Worm (Caenorhabditis elegans): Measurements from ENCODE around the gene rsp-6.

The rsp-6 gene

DNA sequence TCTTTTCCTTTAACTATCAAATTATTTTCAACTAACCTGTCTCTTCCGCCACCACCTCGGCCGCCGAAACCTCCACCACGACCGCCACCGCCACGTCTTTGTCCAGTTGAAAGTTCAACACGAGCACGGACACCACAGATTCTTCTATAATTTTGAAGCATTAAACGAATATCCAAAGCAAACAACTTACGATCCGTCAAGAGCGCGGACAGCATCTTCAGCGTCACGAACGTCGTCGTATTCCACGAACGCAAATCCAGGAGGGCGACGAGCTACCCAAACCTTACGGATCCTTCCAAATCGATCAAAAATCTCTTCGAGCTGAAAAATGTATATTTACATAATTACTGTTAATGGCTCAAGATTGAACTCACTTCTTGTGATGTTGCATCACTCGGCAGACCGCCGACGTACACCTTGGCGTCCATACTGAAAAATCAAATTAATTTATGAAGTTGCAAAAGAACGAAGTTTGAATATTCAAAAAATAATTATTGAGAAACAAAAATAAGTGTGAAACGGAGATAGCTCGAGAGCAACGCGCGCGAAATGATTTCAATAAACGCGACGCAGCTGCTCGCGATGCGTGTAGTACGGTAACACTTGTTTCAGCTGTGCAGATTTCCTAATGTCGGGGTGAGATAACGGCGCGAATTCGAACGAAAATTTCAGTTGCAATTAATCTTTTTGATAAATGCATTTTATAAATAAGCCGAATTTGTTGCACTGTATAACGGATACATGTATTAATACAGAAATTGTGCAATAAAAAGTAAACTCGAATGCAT is at the start of gene rsp-6:
Gene rsp-6 (minus strand): TSS at position 429 of the 788 bp plus-strand sequence.
- peak; percentile 79 for TF ChIP-seq tbx-2 (tag; optimal IDR thresholded peaks at IDR 0.05)
- TF ChIP-seq ceh-18 (tag; optimal IDR thresholded peaks at IDR 0.05) = peak; percentile 71
- peak; percentile 73 for TF ChIP-seq elt-2 (tag; optimal IDR thresholded peaks at IDR 0.05)
- TF ChIP-seq pax-1 (tag; optimal IDR thresholded peaks at IDR 0.05) = no peak
- no peak for TF ChIP-seq C08G9.2 (tag; optimal IDR thresholded peaks at IDR 0.05)
- no peak for TF ChIP-seq tbx-7 (tag; optimal IDR thresholded peaks at IDR 0.05)
- TF ChIP-seq ref-2 (tag; optimal IDR thresholded peaks at IDR 0.05) = peak; percentile 53
- TF ChIP-seq unc-42 (tag; optimal IDR thresholded peaks at IDR 0.05) = peak; percentile 88
- TF ChIP-seq dve-1 (tag; optimal IDR thresholded peaks at IDR 0.05) = peak; percentile 75
- peak; percentile 47 for TF ChIP-seq ceh-34 (tag; optimal IDR thresholded peaks at IDR 0.05)
- peak; percentile 52 for TF ChIP-seq ceh-14 (tag; optimal IDR thresholded peaks at IDR 0.05)
- TF ChIP-seq nfya-1 (tag; optimal IDR thresholded peaks at IDR 0.05) = peak; percentile 95
- TF ChIP-seq unc-55 (GFP tag; optimal IDR thresholded peaks at IDR 0.05) = peak; percentile 83
- TF ChIP-seq hlh-30 (tag; optimal IDR thresholded peaks at IDR 0.05; ENCODE audit: insufficient read depth) = peak; percentile 25
- peak; percentile 82 for TF ChIP-seq ceh-31 (tag; optimal IDR thresholded peaks at IDR 0.05)
- TF ChIP-seq unc-86 (tag; optimal IDR thresholded peaks at IDR 0.05) = peak; percentile 60
- peak; percentile 9 for TF ChIP-seq ceh-48 (tag; optimal IDR thresholded peaks at IDR 0.05)
- TF ChIP-seq syd-9 (tag; optimal IDR thresholded peaks at IDR 0.05) = no peak

DNA sequence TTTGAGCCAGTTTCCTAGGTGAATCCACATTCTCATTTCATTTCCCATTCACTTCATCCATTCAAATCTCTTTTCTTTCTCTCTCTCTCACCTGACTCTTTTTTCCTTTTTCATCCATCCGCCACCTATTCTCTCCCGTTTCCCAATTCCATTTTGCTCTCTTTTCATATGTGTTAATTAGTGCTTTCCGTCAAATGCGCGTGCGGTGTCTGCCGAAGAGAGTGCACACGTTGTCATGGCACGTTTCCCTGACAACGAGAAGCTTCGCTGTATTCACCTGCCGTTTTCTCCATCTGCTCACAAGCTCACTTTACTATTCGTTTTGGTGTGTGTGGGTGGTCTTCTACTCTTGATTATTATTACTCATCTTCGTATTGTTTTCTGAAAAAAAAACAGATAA is 48.9 kb upstream of the rsp-6 start:
- TF ChIP-seq ahr-1 (tag; optimal IDR thresholded peaks at IDR 0.05) = no peak
- peak; percentile 33 for TF ChIP-seq ceh-31 (tag; optimal IDR thresholded peaks at IDR 0.05)
- peak; percentile 65 for TF ChIP-seq ceh-14 (tag; optimal IDR thresholded peaks at IDR 0.05)
- no peak for TF ChIP-seq dmd-4 (tag; optimal IDR thresholded peaks at IDR 0.05; ENCODE audit: borderline replicate concordance)
- no peak for TF ChIP-seq lin-11 (tag; optimal IDR thresholded peaks at IDR 0.05)

DNA sequence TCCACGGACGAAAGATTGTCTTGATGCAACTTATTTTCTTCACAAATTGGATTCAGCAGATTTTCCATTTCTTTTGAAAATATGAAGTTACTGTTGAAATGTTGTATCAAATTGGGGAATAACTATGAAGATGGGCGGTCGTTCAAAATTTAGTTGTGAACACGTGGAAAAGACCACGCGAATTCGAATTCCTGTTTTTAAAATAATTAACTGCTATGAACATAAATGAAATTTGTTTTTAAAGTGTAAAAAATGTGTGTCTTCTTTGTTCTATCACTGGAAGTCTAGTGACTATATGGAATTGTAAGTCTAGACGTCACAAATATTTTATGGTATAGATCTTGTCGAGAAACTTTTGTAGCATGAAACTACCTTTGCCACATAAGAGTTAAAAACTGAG is 47.4 kb upstream of the rsp-6 start, which contains the start of gene C06A6.7:
Gene C06A6.7 (minus strand): TSS at position 101 of the 400 bp plus-strand sequence.
- no peak for TF ChIP-seq K09A11.1 (tag; optimal IDR thresholded peaks at IDR 0.05; ENCODE audit: insufficient read depth)
- TF ChIP-seq ets-4 (tag; optimal IDR thresholded peaks at IDR 0.05) = no peak
- no peak for TF ChIP-seq rnt-1 (tag; optimal IDR thresholded peaks at IDR 0.05)
- no peak for TF ChIP-seq ceh-2 (tag; optimal IDR thresholded peaks at IDR 0.05)
- TF ChIP-seq gmeb-2 (tag; optimal IDR thresholded peaks at IDR 0.05) = no peak
- TF ChIP-seq ceh-22 (tag; optimal IDR thresholded peaks at IDR 0.05) = no peak
- TF ChIP-seq unc-86 (tag; optimal IDR thresholded peaks at IDR 0.05) = no peak
- TF ChIP-seq ztf-16 (tag; optimal IDR thresholded peaks at IDR 0.05) = no peak
- no peak for TF ChIP-seq ceh-48 (tag; optimal IDR thresholded peaks at IDR 0.05)
- TF ChIP-seq hlh-30 (tag; optimal IDR thresholded peaks at IDR 0.05; ENCODE audit: insufficient read depth) = no peak
- no peak for TF ChIP-seq fkh-10 (GFP tag; optimal IDR thresholded peaks at IDR 0.05)
- no peak for TF ChIP-seq sdc-2 (tag; optimal IDR thresholded peaks at IDR 0.05)

DNA sequence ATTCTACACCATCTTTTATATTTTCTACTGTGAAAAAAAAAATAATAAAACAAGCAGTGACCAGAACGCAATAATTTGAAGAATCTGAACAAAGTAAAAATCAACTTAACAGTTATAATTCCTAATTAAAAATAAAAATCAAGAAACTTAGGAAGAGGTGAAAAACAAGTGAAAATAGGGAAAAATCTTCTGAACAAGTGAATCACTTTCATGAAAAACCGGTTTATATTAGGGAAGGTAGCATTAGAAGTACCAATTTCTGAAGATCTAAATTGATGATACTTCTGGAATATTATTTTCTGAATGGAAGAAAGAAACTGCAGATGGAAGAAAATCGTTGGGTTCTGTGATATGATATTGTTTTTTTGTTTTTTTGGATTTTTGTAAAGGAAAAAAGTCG is 45.5 kb upstream of the rsp-6 start:
- no peak for TF ChIP-seq ceh-34 (tag; optimal IDR thresholded peaks at IDR 0.05)
- TF ChIP-seq ceh-48 (tag; optimal IDR thresholded peaks at IDR 0.05) = no peak
- no peak for TF ChIP-seq lin-11 (tag; optimal IDR thresholded peaks at IDR 0.05)

DNA sequence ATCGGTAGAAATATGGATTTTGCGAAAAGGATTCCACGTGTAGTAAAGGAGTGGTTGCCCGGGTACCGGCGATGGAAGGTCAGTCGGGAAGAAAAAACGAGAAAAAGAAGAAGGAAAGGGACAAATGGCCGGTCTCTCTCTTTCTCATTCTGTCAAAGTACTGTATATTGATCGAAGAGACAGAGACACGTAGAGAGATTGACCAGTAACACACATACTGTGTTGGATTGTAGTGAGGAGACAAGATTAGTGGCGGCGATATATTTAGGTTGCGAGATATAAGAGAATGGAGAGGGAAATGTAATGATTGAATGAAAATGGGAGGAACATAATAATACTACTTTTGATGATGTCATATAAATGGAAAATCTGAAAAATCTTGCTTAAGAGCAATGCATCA is 45.0 kb upstream of the rsp-6 start:
- TF ChIP-seq ceh-2 (tag; optimal IDR thresholded peaks at IDR 0.05) (no peak), che-1 (tag; optimal IDR thresholded peaks at IDR 0.05) (no peak), ztf-16 (tag; optimal IDR thresholded peaks at IDR 0.05) (no peak), hlh-15 (tag; optimal IDR thresholded peaks at IDR 0.05) (no peak), ama-1 (optimal IDR thresholded peaks at IDR 0.05) (no peak), ttx-3 (tag; optimal IDR thresholded peaks at IDR 0.05) (no peak), ceh-22 (tag; optimal IDR thresholded peaks at IDR 0.05) (no peak), mec-3 (tag; optimal IDR thresholded peaks at IDR 0.05; ENCODE audit: borderline replicate concordance) (no peak), gmeb-2 (tag; optimal IDR thresholded peaks at IDR 0.05) (no peak), ceh-45 (GFP tag; IDR thresholded peaks at IDR 0.05) (no peak)
